8 worm cellular contexts compared by ENCODE assay signal in the genomic region with DNA sequence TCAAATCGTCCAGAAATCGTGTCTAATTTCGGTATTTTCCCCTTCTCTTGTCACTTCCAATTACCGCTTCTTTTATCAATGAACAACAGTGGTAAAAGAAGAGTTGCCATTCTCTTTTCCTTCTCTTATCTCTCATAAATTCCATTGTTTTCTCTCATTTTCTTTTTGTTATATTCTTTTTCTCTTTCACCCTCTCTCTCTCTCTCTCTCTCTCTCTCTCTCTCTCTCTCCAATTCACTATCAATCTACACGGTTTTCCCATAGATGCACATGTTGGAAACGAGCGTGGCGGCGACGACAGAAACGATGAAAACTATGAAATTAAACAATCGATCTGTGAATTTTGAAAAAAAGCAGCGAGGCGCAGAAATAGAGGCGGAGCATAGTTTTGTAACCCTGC.
TF ChIP-seq lines count a peak whose summit lies in the region.

No protein-coding gene starts in this region.

TF ChIP-seq in whole organism, L1 larva, 84 proteins besides CTCF, POLR2A, EP300 and RAD21 (continues in another document):
- peak; percentile 45 for TF ChIP-seq nhr-90 (tag; optimal IDR thresholded peaks at IDR 0.05; lab: Kevin White, UChicago; ENCODE audit: poor library complexity)
- TF ChIP-seq nhr-77 (tag; optimal IDR thresholded peaks at IDR 0.05; lab: Kevin White, UChicago), result no peak
- TF ChIP-seq jun-1 (tag; optimal IDR thresholded peaks at IDR 0.05; lab: Kevin White, UChicago), result no peak
- TF ChIP-seq mab-9 (GFP tag; IDR thresholded peaks at IDR 0.05; lab: Robert Waterston, UW), result no peak
- no peak for TF ChIP-seq unc-62 (GFP tag; optimal IDR thresholded peaks at IDR 0.05; lab: Kevin White, UChicago)
- TF ChIP-seq mef-2 (tag; optimal IDR thresholded peaks at IDR 0.05; lab: Kevin White, UChicago), result no peak
- TF ChIP-seq elt-3 (tag; optimal IDR thresholded peaks at IDR 0.05; lab: Kevin White, UChicago), result peak in 4 of 6 experiments; percentile 29 to 75 (median 49)
- TF ChIP-seq nhr-71 (tag; optimal IDR thresholded peaks at IDR 0.05; lab: Kevin White, UChicago), result peak; percentile 55
- TF ChIP-seq irx-1 (tag; optimal IDR thresholded peaks at IDR 0.05; lab: Kevin White, UChicago), result no peak
- TF ChIP-seq ceh-82 (tag; optimal IDR thresholded peaks at IDR 0.05; lab: Kevin White, UChicago), result no peak
- no peak for TF ChIP-seq pax-3 (tag; optimal IDR thresholded peaks at IDR 0.05; lab: Kevin White, UChicago)

TF ChIP-seq in whole organism, L2 larva, 48 proteins besides CTCF, POLR2A, EP300 and RAD21 (continues in another document):
- TF ChIP-seq skn-1 (tag; optimal IDR thresholded peaks at IDR 0.05; lab: Kevin White, UChicago), result no peak
- TF ChIP-seq crh-2 (tag; optimal IDR thresholded peaks at IDR 0.05; lab: Kevin White, UChicago), result peak; percentile 66
- peak; percentile 12 for TF ChIP-seq C34F6.9 (tag; optimal IDR thresholded peaks at IDR 0.05; lab: Kevin White, UChicago)
- TF ChIP-seq nhr-21 (tag; optimal IDR thresholded peaks at IDR 0.05; lab: Kevin White, UChicago), result no peak
- TF ChIP-seq nhr-129 (tag; optimal IDR thresholded peaks at IDR 0.05; lab: Kevin White, UChicago), result peak; percentile 36
- peak; percentile 39 for TF ChIP-seq blmp-1 (tag; optimal IDR thresholded peaks at IDR 0.05; lab: Kevin White, UChicago; ENCODE audit: insufficient read depth)
- peak; percentile 39 for TF ChIP-seq sma-3 (GFP tag; optimal IDR thresholded peaks at IDR 0.05; lab: Kevin White, UChicago)
- peak; percentile 32 for TF ChIP-seq gmeb-1 (tag; optimal IDR thresholded peaks at IDR 0.05; lab: Kevin White, UChicago)
- TF ChIP-seq peb-1 (tag; optimal IDR thresholded peaks at IDR 0.05; lab: Kevin White, UChicago), result no peak
- TF ChIP-seq lsy-2 (tag; optimal IDR thresholded peaks at IDR 0.05; lab: Kevin White, UChicago), result peak in 1 of 2 experiments; percentile 39

TF ChIP-seq in whole organism, L3 larva, 47 proteins besides CTCF, POLR2A, EP300 and RAD21 (continues in another document):
- TF ChIP-seq elt-1 (tag; optimal IDR thresholded peaks at IDR 0.05; lab: Kevin White, UChicago) (no peak), nhr-25 (tag; optimal IDR thresholded peaks at IDR 0.05; lab: Kevin White, UChicago) (peak; percentile 31), elt-2 (tag; optimal IDR thresholded peaks at IDR 0.05; lab: Kevin White, UChicago) (peak; percentile 75), egl-5 (tag; optimal IDR thresholded peaks at IDR 0.05; lab: Kevin White, UChicago) (no peak), lsy-12 (tag; optimal IDR thresholded peaks at IDR 0.05; lab: Kevin White, UChicago) (peak; percentile 12), fkh-10 (GFP tag; optimal IDR thresholded peaks at IDR 0.05; lab: Kevin White, UChicago) (no peak), nhr-77 (tag; optimal IDR thresholded peaks at IDR 0.05; lab: Kevin White, UChicago) (no peak), nhr-11 (tag; optimal IDR thresholded peaks at IDR 0.05; lab: Kevin White, UChicago) (no peak), ztf-11 (tag; optimal IDR thresholded peaks at IDR 0.05; lab: Kevin White, UChicago) (no peak), skn-1 (tag; optimal IDR thresholded peaks at IDR 0.05; lab: Kevin White, UChicago) (no peak), unc-39 (tag; optimal IDR thresholded peaks at IDR 0.05; lab: Kevin White, UChicago) (no peak), snpc-4 (tag; optimal IDR thresholded peaks at IDR 0.05; lab: Kevin White, UChicago) (no peak)

TF ChIP-seq in whole organism, L4 larva, 104 proteins besides CTCF, POLR2A, EP300 and RAD21 (continues in another document):
- TF ChIP-seq F10B5.3 (tag; optimal IDR thresholded peaks at IDR 0.05; lab: Kevin White, UChicago) (no peak), php-3 (GFP tag; IDR thresholded peaks at IDR 0.05; lab: Robert Waterston, UW) (no peak), lin-38 (GFP tag; IDR thresholded peaks at IDR 0.05; lab: Robert Waterston, UW) (no peak), egl-43 (GFP tag; IDR thresholded peaks at IDR 0.05; lab: Robert Waterston, UW) (no peak), hlh-30 (tag; optimal IDR thresholded peaks at IDR 0.05; lab: Kevin White, UChicago; ENCODE audit: insufficient read depth) (peak; percentile 38), madf-9 (GFP tag; conservative IDR thresholded peaks at IDR 0.05; lab: Robert Waterston, UW) (no peak), hlh-11 (tag; optimal IDR thresholded peaks at IDR 0.05; lab: Kevin White, UChicago) (peak; percentile 77), ctbp-1 (GFP tag; IDR thresholded peaks at IDR 0.05; lab: Robert Waterston, UW) (no peak), nhr-41 (GFP tag; IDR thresholded peaks at IDR 0.05; lab: Robert Waterston, UW) (no peak), nhr-10 (tag; optimal IDR thresholded peaks at IDR 0.05; lab: Kevin White, UChicago) (peak; percentile 22), ama-1 (optimal IDR thresholded peaks at IDR 0.05; lab: Kevin White, UChicago) (no peak), ceh-28 (tag; optimal IDR thresholded peaks at IDR 0.05; lab: Kevin White, UChicago) (no peak)

TF ChIP-seq in whole organism, late embryonic, 69 proteins besides CTCF, POLR2A, EP300 and RAD21:
- TF ChIP-seq fkh-6 (tag; optimal IDR thresholded peaks at IDR 0.05; lab: Kevin White, UChicago) (no peak), zip-5 (tag; optimal IDR thresholded peaks at IDR 0.05; lab: Kevin White, UChicago) (no peak), syd-9 (tag; optimal IDR thresholded peaks at IDR 0.05; lab: Kevin White, UChicago) (no peak), elt-2 (tag; optimal IDR thresholded peaks at IDR 0.05; lab: Kevin White, UChicago) (peak; percentile 28), hlh-15 (tag; optimal IDR thresholded peaks at IDR 0.05; lab: Kevin White, UChicago) (no peak), unc-3 (GFP tag; conservative IDR thresholded peaks at IDR 0.05; lab: Robert Waterston, UW) (no peak), unc-3 (tag; optimal IDR thresholded peaks at IDR 0.05; lab: Kevin White, UChicago) (no peak), ceh-22 (tag; optimal IDR thresholded peaks at IDR 0.05; lab: Kevin White, UChicago) (no peak), ceh-45 (GFP tag; IDR thresholded peaks at IDR 0.05; lab: Robert Waterston, UW) (no peak), hlh-6 (tag; optimal IDR thresholded peaks at IDR 0.05; lab: Kevin White, UChicago) (no peak), nfya-1 (tag; optimal IDR thresholded peaks at IDR 0.05; lab: Kevin White, UChicago) (peak; percentile 23), che-1 (tag; optimal IDR thresholded peaks at IDR 0.05; lab: Kevin White, UChicago) (no peak), eyg-1 (tag; optimal IDR thresholded peaks at IDR 0.05; lab: Kevin White, UChicago) (no peak)

TF ChIP-seq in whole organism, midembryonic, 9 proteins besides CTCF, POLR2A, EP300 and RAD21:
- TF ChIP-seq ztf-23 (GFP tag; IDR thresholded peaks at IDR 0.05; lab: Robert Waterston, UW), result 0 out of 2 replicates have a peak, but pooled peaks have one; percentile 34
- no peak for TF ChIP-seq ref-1 (GFP tag; conservative IDR thresholded peaks at IDR 0.05; lab: Robert Waterston, UW)
- no peak for TF ChIP-seq cog-1 (tag; optimal IDR thresholded peaks at IDR 0.05; lab: Kevin White, UChicago)
- TF ChIP-seq tab-1 (GFP tag; IDR thresholded peaks at IDR 0.05; lab: Robert Waterston, UW), result no peak

TF ChIP-seq in whole organism, mixed stage, embryonic, 35 proteins besides CTCF, POLR2A, EP300 and RAD21:
- TF ChIP-seq unc-120 (tag; optimal IDR thresholded peaks at IDR 0.05; lab: Kevin White, UChicago; ENCODE audit: poor library complexity, severe bottlenecking) (peak; percentile 2), ztf-11 (tag; optimal IDR thresholded peaks at IDR 0.05; lab: Kevin White, UChicago) (no peak), unc-62 (GFP tag; optimal IDR thresholded peaks at IDR 0.05; lab: Kevin White, UChicago) (no peak), ces-1 (GFP tag; optimal IDR thresholded peaks at IDR 0.05; lab: Kevin White, UChicago) (no peak)

TF ChIP-seq in whole organism, young adult, 124 proteins besides CTCF, POLR2A, EP300 and RAD21 (continues in another document):
- TF ChIP-seq athp-1 (tag; optimal IDR thresholded peaks at IDR 0.05; lab: Kevin White, UChicago) (no peak), ZK185.1 (tag; optimal IDR thresholded peaks at IDR 0.05; lab: Kevin White, UChicago; ENCODE audit: poor library complexity, severe bottlenecking) (no peak), let-607 (tag; optimal IDR thresholded peaks at IDR 0.05; lab: Kevin White, UChicago) (no peak), mcd-1 (GFP tag; IDR thresholded peaks at IDR 0.05; lab: Robert Waterston, UW) (no peak; the same call in 1 of the 2 replicates), F49E8.2 (tag; optimal IDR thresholded peaks at IDR 0.05; lab: Kevin White, UChicago; ENCODE audit: insufficient read depth) (no peak), ekl-4 (GFP tag; IDR thresholded peaks at IDR 0.05; lab: Robert Waterston, UW) (no peak), nhr-80 (tag; optimal IDR thresholded peaks at IDR 0.05; lab: Kevin White, UChicago) (peak; percentile 59), snpc-1.3 (tag; optimal IDR thresholded peaks at IDR 0.05; lab: Kevin White, UChicago; ENCODE audit: insufficient read depth) (no peak), nhr-90 (tag; optimal IDR thresholded peaks at IDR 0.05; lab: Kevin White, UChicago) (no peak), lsy-27 (tag; optimal IDR thresholded peaks at IDR 0.05; lab: Kevin White, UChicago; ENCODE audit: borderline replicate concordance, insufficient read depth) (no peak), dox-1 (GFP tag; IDR thresholded peaks at IDR 0.05; lab: Robert Waterston, UW) (peak; percentile 56), F33H1.4 (GFP tag; IDR thresholded peaks at IDR 0.05; lab: Robert Waterston, UW) (0 out of 2 replicates have a peak, but pooled peaks have one; percentile 5), lsl-1 (GFP tag; optimal IDR thresholded peaks at IDR 0.05; lab: Kevin White, UChicago) (no peak), ztf-26 (tag; optimal IDR thresholded peaks at IDR 0.05; lab: Kevin White, UChicago) (peak; percentile 41), hlh-12 (tag; optimal IDR thresholded peaks at IDR 0.05; lab: Kevin White, UChicago) (no peak), somi-1 (GFP tag; optimal IDR thresholded peaks at IDR 0.05; lab: Kevin White, UChicago) (peak; percentile 39), nhr-179 (tag; optimal IDR thresholded peaks at IDR 0.05; lab: Kevin White, UChicago) (no peak), B0261.1 (tag; optimal IDR thresholded peaks at IDR 0.05; lab: Kevin White, UChicago) (no peak), let-526 (GFP tag; IDR thresholded peaks at IDR 0.05; lab: Robert Waterston, UW) (no peak), ceh-58 (GFP tag; IDR thresholded peaks at IDR 0.05; lab: Robert Waterston, UW) (no peak), egl-18 (GFP tag; IDR thresholded peaks at IDR 0.05; lab: Robert Waterston, UW) (no peak), ztf-28 (GFP tag; IDR thresholded peaks at IDR 0.05; lab: Robert Waterston, UW) (no peak), nfya-2 (GFP tag; IDR thresholded peaks at IDR 0.05; lab: Robert Waterston, UW) (no peak), B0019.2 (GFP tag; conservative IDR thresholded peaks at IDR 0.05; lab: Robert Waterston, UW) (no peak), Y53G8AR.9 (GFP tag; conservative IDR thresholded peaks at IDR 0.05; lab: Robert Waterston, UW) (no peak), pha-4 (tag; optimal IDR thresholded peaks at IDR 0.05; lab: Kevin White, UChicago) (no peak), pbrm-1 (GFP tag; IDR thresholded peaks at IDR 0.05; lab: Robert Waterston, UW) (no peak), ccch-3 (GFP tag; optimal IDR thresholded peaks at IDR 0.05; lab: Kevin White, UChicago) (no peak), egrh-3 (GFP tag; IDR thresholded peaks at IDR 0.05; lab: Robert Waterston, UW) (no peak)
